Fruit fly (Drosophila melanogaster): ENCODE measurements around the gene CG2444.
"Not testable (repeated sequence)": the region's sequence is repeated elsewhere in the genome, so short reads cannot be mapped to it uniquely, and the experiment has no call there.

Gene CG2444

dm6 chrX:11704929-11705612 lies at the start of gene CG2444:
CG2444 (minus strand) TSS chrX:11705300.
- TF ChIP-seq dmrt93B (GFP tag; optimal IDR thresholded peaks at IDR 0.05) (no peak), Dfd (GFP tag; optimal IDR thresholded peaks at IDR 0.05) (no peak), sage (GFP tag; optimal IDR thresholded peaks at IDR 0.05) (peak; percentile 7), Rel (GFP tag; optimal IDR thresholded peaks at IDR 0.05) (peak; percentile 33), Rel (tag; optimal IDR thresholded peaks at IDR 0.05) (peak; percentile 48), HLH106 (tag; optimal IDR thresholded peaks at IDR 0.05) (no peak), CG32264 (GFP tag; optimal IDR thresholded peaks at IDR 0.05) (no peak), Sp1 (GFP tag; optimal IDR thresholded peaks at IDR 0.05) (peak; percentile 52), CG9705 (GFP tag; optimal IDR thresholded peaks at IDR 0.05) (no peak)

- TF ChIP-seq sage, h, jim (GFP tag; optimal IDR thresholded peaks at IDR 0.05): not testable (repeated sequence)
Measured at dm6 chrX:11753973-11754372, 48.9 kb upstream of the CG2444 start, which contains the start of gene m. m (plus strand) TSS chrX:11754273.

dm6 chrX:11736421-11736820 lies 31.3 kb upstream of the CG2444 start:
- no peak for TF ChIP-seq jim (GFP tag; optimal IDR thresholded peaks at IDR 0.05)
- no peak for TF ChIP-seq CrebA (GFP tag; optimal IDR thresholded peaks at IDR 0.05; ENCODE audit: borderline replicate concordance)
- TF ChIP-seq OdsH (GFP tag; optimal IDR thresholded peaks at IDR 0.05), result no peak
- TF ChIP-seq h (GFP tag; optimal IDR thresholded peaks at IDR 0.05), result no peak
- TF ChIP-seq Dif (GFP tag; optimal IDR thresholded peaks at IDR 0.05; ENCODE audit: partially characterized antibody), result no peak
- TF ChIP-seq Jra (GFP tag; optimal IDR thresholded peaks at IDR 0.05), result no peak

- TF ChIP-seq Dfd (GFP tag; optimal IDR thresholded peaks at IDR 0.05) (no peak), usp (GFP tag; optimal IDR thresholded peaks at IDR 0.05) (no peak), CG32264 (GFP tag; optimal IDR thresholded peaks at IDR 0.05) (no peak), Dif (GFP tag; optimal IDR thresholded peaks at IDR 0.05; ENCODE audit: partially characterized antibody) (no peak), ey (GFP tag; optimal IDR thresholded peaks at IDR 0.05) (no peak), Vsx2 (GFP tag; optimal IDR thresholded peaks at IDR 0.05; ENCODE audit: partially characterized antibody) (no peak), Rel (GFP tag; optimal IDR thresholded peaks at IDR 0.05) (no peak), Rel (tag; optimal IDR thresholded peaks at IDR 0.05) (no peak), N (GFP tag; optimal IDR thresholded peaks at IDR 0.05) (no peak), Hr78 (GFP tag; optimal IDR thresholded peaks at IDR 0.05) (no peak), Jra (GFP tag; optimal IDR thresholded peaks at IDR 0.05) (no peak), Abd-B (GFP tag; optimal IDR thresholded peaks at IDR 0.05) (no peak), fru (GFP tag; optimal IDR thresholded peaks at IDR 0.05) (no peak), tai (GFP tag; optimal IDR thresholded peaks at IDR 0.05) (no peak), sage (GFP tag; optimal IDR thresholded peaks at IDR 0.05) (no peak), dmrt93B (GFP tag; optimal IDR thresholded peaks at IDR 0.05) (no peak), sv (GFP tag; optimal IDR thresholded peaks at IDR 0.05) (no peak), foxo (GFP tag; optimal IDR thresholded peaks at IDR 0.05) (no peak), woc (GFP tag; optimal IDR thresholded peaks at IDR 0.05) (no peak)
Measured at dm6 chrX:11733795-11734194, 28.7 kb upstream of the CG2444 start, which contains the start of gene inaF-A. inaF-A (minus strand) TSS chrX:11733895.

dm6 chrX:11732670-11733069 lies 27.6 kb upstream of the CG2444 start, which contains the start of gene inaF-B:
inaF-B (minus strand) TSS chrX:11732770.
- TF ChIP-seq usp (GFP tag; optimal IDR thresholded peaks at IDR 0.05) (no peak), N (GFP tag; optimal IDR thresholded peaks at IDR 0.05) (no peak), fru (GFP tag; optimal IDR thresholded peaks at IDR 0.05) (no peak), Myc (optimal IDR thresholded peaks at IDR 0.05) (no peak), Abd-B (GFP tag; optimal IDR thresholded peaks at IDR 0.05) (no peak), Jra (GFP tag; optimal IDR thresholded peaks at IDR 0.05) (no peak), sv (GFP tag; optimal IDR thresholded peaks at IDR 0.05) (no peak), OdsH (GFP tag; optimal IDR thresholded peaks at IDR 0.05) (no peak)

- TF ChIP-seq fru (GFP tag; optimal IDR thresholded peaks at IDR 0.05), result no peak
- no peak for TF ChIP-seq Myc (optimal IDR thresholded peaks at IDR 0.05)
- no peak for TF ChIP-seq dmrt93B (GFP tag; optimal IDR thresholded peaks at IDR 0.05)
- TF ChIP-seq h (GFP tag; optimal IDR thresholded peaks at IDR 0.05), result no peak
- TF ChIP-seq CrebA (GFP tag; optimal IDR thresholded peaks at IDR 0.05; ENCODE audit: borderline replicate concordance), result no peak
Measured at dm6 chrX:11731665-11732064, 26.6 kb upstream of the CG2444 start, which contains the start of gene inaF-C. inaF-C (minus strand) TSS chrX:11731765.

Measured in whole organism, wandering third instar larva.